Fruit fly (Drosophila melanogaster): ENCODE measurements around the gene LManVI.

LManVI gene

dm6 chr2L:8739984-8740756 is 40.9 kb downstream of the LManVI start, which contains the start of gene raw (continued):
- TF ChIP-seq CG5953 (GFP tag; IDR thresholded peaks at IDR 0.05) (no peak), unpg (GFP tag; optimal IDR thresholded peaks at IDR 0.05) (no peak), CG18599 (GFP tag; optimal IDR thresholded peaks at IDR 0.05) (no peak), bigmax (GFP tag; optimal IDR thresholded peaks at IDR 0.05) (no peak), CG7928 (GFP tag; optimal IDR thresholded peaks at IDR 0.05) (no peak), CG15073 (GFP tag; optimal IDR thresholded peaks at IDR 0.05) (no peak), mld (GFP tag; IDR thresholded peaks at IDR 0.05; ENCODE audit: partially characterized antibody) (no peak), z (GFP tag; IDR thresholded peaks at IDR 0.05) (no peak), en (GFP tag; optimal IDR thresholded peaks at IDR 0.05) (no peak), nerfin-1 (tag; optimal IDR thresholded peaks at IDR 0.05) (peak; percentile 39), Sox102F (GFP tag; optimal IDR thresholded peaks at IDR 0.05) (no peak), CG2199 (GFP tag; IDR thresholded peaks at IDR 0.05) (0 out of 3 replicates have a peak, but pooled peaks have one; percentile 3), NC2α (GFP tag; optimal IDR thresholded peaks at IDR 0.05) (no peak), al (GFP tag; IDR thresholded peaks at IDR 0.05) (no peak), CG14667 (GFP tag; IDR thresholded peaks at IDR 0.05) (no peak), maf-S (GFP tag; optimal IDR thresholded peaks at IDR 0.05) (no peak), Usf (GFP tag; optimal IDR thresholded peaks at IDR 0.05) (no peak), Ets97D (GFP tag; optimal IDR thresholded peaks at IDR 0.05) (no peak), CG6175 (GFP tag; IDR thresholded peaks at IDR 0.05) (no peak), CG1602 (GFP tag; optimal IDR thresholded peaks at IDR 0.05) (no peak), Hr51 (GFP tag; optimal IDR thresholded peaks at IDR 0.05) (no peak), CG14441 (GFP tag; IDR thresholded peaks at IDR 0.05) (no peak), CG18262 (tag; optimal IDR thresholded peaks at IDR 0.05) (no peak), jigr1 (GFP tag; IDR thresholded peaks at IDR 0.05) (no peak), Hmr (GFP tag; optimal IDR thresholded peaks at IDR 0.05) (peak; percentile 29), Hey (tag; optimal IDR thresholded peaks at IDR 0.05) (peak; percentile 39), aop (GFP tag; IDR thresholded peaks at IDR 0.05) (no peak), CG12219 (GFP tag; optimal IDR thresholded peaks at IDR 0.05) (peak; percentile 17), Spps (tag; optimal IDR thresholded peaks at IDR 0.05) (no peak), CG2202 (tag; optimal IDR thresholded peaks at IDR 0.05) (no peak), CG12236 (GFP tag; optimal IDR thresholded peaks at IDR 0.05) (no peak), CG11560 (tag; IDR thresholded peaks at IDR 0.05) (no peak), gfzf (GFP tag; optimal IDR thresholded peaks at IDR 0.05) (peak; percentile 63), klu (GFP tag; IDR thresholded peaks at IDR 0.05) (no peak), Dbx (GFP tag; IDR thresholded peaks at IDR 0.05) (peak; percentile 29; the same call in 1 of the 3 replicates), CG3995 (GFP tag; optimal IDR thresholded peaks at IDR 0.05) (no peak), kah (GFP tag; optimal IDR thresholded peaks at IDR 0.05) (no peak), bbx (GFP tag; IDR thresholded peaks at IDR 0.05; ENCODE audit: partially characterized antibody) (0 out of 2 replicates have a peak, but pooled peaks have one; percentile 19), HmgD (GFP tag; optimal IDR thresholded peaks at IDR 0.05) (peak; percentile 14), phol (tag; optimal IDR thresholded peaks at IDR 0.05) (no peak), dimm (GFP tag; IDR thresholded peaks at IDR 0.05) (no peak), CG3407 (GFP tag; optimal IDR thresholded peaks at IDR 0.05) (no peak), CG8281 (tag; optimal IDR thresholded peaks at IDR 0.05) (no peak), lola (GFP tag; optimal IDR thresholded peaks at IDR 0.05) (no peak), CG17912 (GFP tag; optimal IDR thresholded peaks at IDR 0.05) (no peak), CG10209 (GFP tag; optimal IDR thresholded peaks at IDR 0.05) (no peak), CG16779 (GFP tag; IDR thresholded peaks at IDR 0.05) (no peak), scrt (GFP tag; optimal IDR thresholded peaks at IDR 0.05) (peak; percentile 5), Atf-2 (GFP tag; optimal IDR thresholded peaks at IDR 0.05) (no peak), CkIIα-i1 (GFP tag; IDR thresholded peaks at IDR 0.05) (no peak)

Data from whole organism, embryonic.